Worm (Caenorhabditis elegans): ENCODE data around the gene srd-20.

The srd-20 gene

ce11 chrV:6018944-6019450 lies 36.4 kb upstream of the srd-20 start, which contains the start of gene picc-1:
Gene picc-1, plus strand, starts transcription at chrV:6018994.
- TF ChIP-seq unc-55 (GFP tag; optimal IDR thresholded peaks at IDR 0.05) (peak; percentile 76), ceh-31 (tag; optimal IDR thresholded peaks at IDR 0.05) (no peak), ceh-34 (tag; optimal IDR thresholded peaks at IDR 0.05) (peak; percentile 9)

DNA sequence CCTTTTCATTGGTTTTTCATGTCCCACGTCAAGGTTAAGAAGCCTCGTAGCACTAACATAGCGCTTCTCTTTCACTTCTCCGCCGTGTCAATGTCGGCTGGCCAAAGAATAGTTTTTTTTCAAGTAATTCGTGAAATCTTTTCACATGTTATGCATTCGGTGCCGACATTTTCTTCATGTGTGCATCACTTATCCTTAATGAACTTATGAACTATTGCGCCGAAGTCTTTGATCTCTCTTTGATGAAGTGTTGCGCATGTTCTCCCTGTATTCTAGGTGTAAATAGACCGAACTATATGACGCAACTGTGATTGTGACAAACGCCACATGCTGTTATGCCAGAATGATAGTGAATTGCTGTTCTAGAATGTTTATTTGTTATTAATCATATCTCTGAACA lies 33.3 kb upstream of the srd-20 start:
- TF ChIP-seq ceh-31 (tag; optimal IDR thresholded peaks at IDR 0.05) (no peak), eyg-1 (tag; optimal IDR thresholded peaks at IDR 0.05) (no peak)

ce11 chrV:6030559-6030975 lies 24.8 kb upstream of the srd-20 start:
- TF ChIP-seq tbx-2 (tag; optimal IDR thresholded peaks at IDR 0.05): peak; percentile 22
- peak; percentile 68 for TF ChIP-seq unc-55 (GFP tag; optimal IDR thresholded peaks at IDR 0.05)
- peak; percentile 36 for TF ChIP-seq syd-9 (tag; optimal IDR thresholded peaks at IDR 0.05)
- peak; percentile 68 for TF ChIP-seq rnt-1 (tag; optimal IDR thresholded peaks at IDR 0.05)
- peak; percentile 32 for TF ChIP-seq C08G9.2 (tag; optimal IDR thresholded peaks at IDR 0.05)
- TF ChIP-seq ceh-34 (tag; optimal IDR thresholded peaks at IDR 0.05): peak; percentile 70
- TF ChIP-seq unc-3 (GFP tag; conservative IDR thresholded peaks at IDR 0.05): no peak
- TF ChIP-seq unc-3 (tag; optimal IDR thresholded peaks at IDR 0.05): no peak
- peak; percentile 78 for TF ChIP-seq ceh-18 (tag; optimal IDR thresholded peaks at IDR 0.05)
- no peak for TF ChIP-seq sox-4 (tag; optimal IDR thresholded peaks at IDR 0.05)
- peak; percentile 24 for TF ChIP-seq unc-42 (tag; optimal IDR thresholded peaks at IDR 0.05)
- TF ChIP-seq ceh-31 (tag; optimal IDR thresholded peaks at IDR 0.05): peak; percentile 30
- TF ChIP-seq sdc-2 (tag; optimal IDR thresholded peaks at IDR 0.05): no peak
- TF ChIP-seq nfya-1 (tag; optimal IDR thresholded peaks at IDR 0.05): peak; percentile 10

ce11 chrV:6031585-6031984 lies 23.8 kb upstream of the srd-20 start:
- TF ChIP-seq tbx-7 (tag; optimal IDR thresholded peaks at IDR 0.05) (no peak), syd-9 (tag; optimal IDR thresholded peaks at IDR 0.05) (no peak), fkh-10 (GFP tag; optimal IDR thresholded peaks at IDR 0.05) (no peak), ceh-24 (tag; optimal IDR thresholded peaks at IDR 0.05) (no peak), ceh-30 (tag; optimal IDR thresholded peaks at IDR 0.05) (no peak), che-1 (tag; optimal IDR thresholded peaks at IDR 0.05) (no peak), pha-2 (tag; optimal IDR thresholded peaks at IDR 0.05) (no peak), elt-2 (tag; optimal IDR thresholded peaks at IDR 0.05) (no peak), ceh-14 (tag; optimal IDR thresholded peaks at IDR 0.05) (no peak), ceh-9 (tag; optimal IDR thresholded peaks at IDR 0.05) (no peak), ets-4 (tag; optimal IDR thresholded peaks at IDR 0.05) (no peak), ceh-6 (GFP tag; optimal IDR thresholded peaks at IDR 0.05) (no peak), sdc-2 (tag; optimal IDR thresholded peaks at IDR 0.05) (no peak), pqm-1 (tag; optimal IDR thresholded peaks at IDR 0.05) (no peak)

DNA sequence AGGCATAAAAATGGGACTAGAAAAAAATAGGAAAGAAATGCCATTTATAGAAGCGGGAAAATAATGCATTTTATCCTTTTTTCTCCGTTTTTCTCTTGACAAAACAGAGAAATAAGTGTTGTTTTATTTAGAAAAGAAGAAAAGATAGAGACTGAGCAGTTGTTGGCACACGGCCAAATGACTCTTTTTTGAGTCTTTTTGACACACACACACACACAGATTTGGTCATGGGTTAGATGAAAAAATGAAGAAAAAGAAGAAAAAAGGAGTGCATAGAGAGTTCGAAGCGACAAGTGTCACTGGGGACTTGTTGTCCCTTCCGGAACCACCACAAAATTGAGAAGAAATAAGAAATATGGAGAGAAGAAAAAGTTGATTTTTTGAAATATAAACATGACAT lies 21.9 kb upstream of the srd-20 start:
- TF ChIP-seq gmeb-2 (tag; optimal IDR thresholded peaks at IDR 0.05): no peak
- no peak for TF ChIP-seq unc-55 (GFP tag; optimal IDR thresholded peaks at IDR 0.05)
- TF ChIP-seq Y22D7AL.16 (tag; optimal IDR thresholded peaks at IDR 0.05): no peak
- TF ChIP-seq hlh-6 (tag; optimal IDR thresholded peaks at IDR 0.05): no peak
- TF ChIP-seq pag-3 (tag; optimal IDR thresholded peaks at IDR 0.05; ENCODE audit: borderline replicate concordance): no peak
- TF ChIP-seq madf-2 (tag; optimal IDR thresholded peaks at IDR 0.05): no peak
- no peak for TF ChIP-seq ets-4 (tag; optimal IDR thresholded peaks at IDR 0.05)
- TF ChIP-seq unc-42 (tag; optimal IDR thresholded peaks at IDR 0.05): peak; percentile 29

DNA sequence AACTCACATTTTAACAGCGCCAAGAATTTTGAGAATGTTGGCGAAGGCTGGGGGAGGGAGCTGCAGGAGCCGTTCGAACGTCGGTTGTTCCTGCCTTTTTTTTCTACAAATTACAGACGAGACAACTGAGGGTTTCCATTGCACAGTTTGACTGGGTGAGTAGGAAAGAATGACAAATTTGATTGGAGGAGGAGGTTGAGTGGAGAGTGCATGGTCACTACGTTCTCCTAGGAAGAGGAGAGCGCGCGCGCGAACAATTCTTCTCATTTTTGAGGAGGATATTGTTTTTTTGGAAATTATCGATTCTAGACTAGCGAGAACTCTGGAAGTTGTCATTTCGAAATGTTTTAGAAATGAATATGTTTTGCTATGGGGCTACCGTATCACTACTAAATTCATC lies 20.7 kb upstream of the srd-20 start, which contains the start of gene dhs-17:
Gene dhs-17 (minus strand): TSS at position 101 of the 400 bp plus-strand sequence.
- TF ChIP-seq ceh-9 (tag; optimal IDR thresholded peaks at IDR 0.05) (no peak), elt-4 (tag; optimal IDR thresholded peaks at IDR 0.05) (no peak), dve-1 (tag; optimal IDR thresholded peaks at IDR 0.05) (no peak), K09A11.1 (tag; optimal IDR thresholded peaks at IDR 0.05; ENCODE audit: insufficient read depth) (no peak), ahr-1 (tag; optimal IDR thresholded peaks at IDR 0.05) (no peak), eyg-1 (tag; optimal IDR thresholded peaks at IDR 0.05) (no peak), pat-9 (tag; optimal IDR thresholded peaks at IDR 0.05) (no peak), pqm-1 (tag; optimal IDR thresholded peaks at IDR 0.05) (no peak), fkh-10 (GFP tag; optimal IDR thresholded peaks at IDR 0.05) (no peak), unc-86 (tag; optimal IDR thresholded peaks at IDR 0.05) (no peak), ama-1 (optimal IDR thresholded peaks at IDR 0.05) (no peak), unc-55 (GFP tag; optimal IDR thresholded peaks at IDR 0.05) (no peak), ceh-22 (tag; optimal IDR thresholded peaks at IDR 0.05) (no peak), fax-1 (tag; optimal IDR thresholded peaks at IDR 0.05) (no peak), C38D4.7 (GFP tag; optimal IDR thresholded peaks at IDR 0.05) (no peak)

Measured in whole organism, late embryonic.